Fruit fly (Drosophila melanogaster): ENCODE results near the gene beg.

Gene beg

dm6 chr3L:17027310-17027709 lies 8.2 kb upstream of the beg start, which contains the start of gene CG7730:
Gene CG7730, plus strand, starts transcription at chr3L:17027515.
- no peak for TF ChIP-seq CG9797 (GFP tag; optimal IDR thresholded peaks at IDR 0.05)
- TF ChIP-seq vnd (GFP tag; IDR thresholded peaks at IDR 0.05; ENCODE audit: partially characterized antibody): peak; percentile 57
- TF ChIP-seq mld (GFP tag; IDR thresholded peaks at IDR 0.05; ENCODE audit: partially characterized antibody): peak; percentile 64; the same call in 2 of the 3 replicates
- TF ChIP-seq BEAF-32 (GFP tag; optimal IDR thresholded peaks at IDR 0.05): peak; percentile 38
- peak; percentile 60 for TF ChIP-seq Scr (GFP tag; IDR thresholded peaks at IDR 0.05; ENCODE audit: partially characterized antibody)
- TF ChIP-seq CG33213 (GFP tag; optimal IDR thresholded peaks at IDR 0.05): no peak
- TF ChIP-seq al (GFP tag; IDR thresholded peaks at IDR 0.05): no peak
- peak; percentile 32; the same call in 1 of the 3 replicates for TF ChIP-seq hb (GFP tag; IDR thresholded peaks at IDR 0.05; ENCODE audit: partially characterized antibody)
- peak; percentile 58; the same call in 1 of the 2 replicates for TF ChIP-seq hbn (GFP tag; IDR thresholded peaks at IDR 0.05; ENCODE audit: partially characterized antibody)
- TF ChIP-seq CG34224 (GFP tag; IDR thresholded peaks at IDR 0.05; ENCODE audit: partially characterized antibody): peak; percentile 72
- peak; percentile 6 for TF ChIP-seq Sry-δ (GFP tag; optimal IDR thresholded peaks at IDR 0.05)
- TF ChIP-seq sna (GFP tag; IDR thresholded peaks at IDR 0.05; ENCODE audit: partially characterized antibody): 0 out of 2 replicates have a peak, but pooled peaks have one; percentile 50
- peak; percentile 55; the same call in 1 of the 2 replicates for TF ChIP-seq Bgb (GFP tag; IDR thresholded peaks at IDR 0.05; ENCODE audit: partially characterized antibody)
- peak; percentile 75 for TF ChIP-seq HLH4C (GFP tag; IDR thresholded peaks at IDR 0.05; ENCODE audit: partially characterized antibody)
- no peak for TF ChIP-seq lola (GFP tag; optimal IDR thresholded peaks at IDR 0.05)
- peak; percentile 63; the same call in 1 of the 2 replicates for TF ChIP-seq nerfin-2 (GFP tag; IDR thresholded peaks at IDR 0.05; ENCODE audit: partially characterized antibody)
- TF ChIP-seq bbx (GFP tag; IDR thresholded peaks at IDR 0.05; ENCODE audit: partially characterized antibody): peak; percentile 58; the same call in 1 of the 2 replicates
- TF ChIP-seq Dref (GFP tag; IDR thresholded peaks at IDR 0.05): peak; percentile 61
- 0 out of 2 replicates have a peak, but pooled peaks have one; percentile 45 for TF ChIP-seq unc-4 (GFP tag; IDR thresholded peaks at IDR 0.05; ENCODE audit: partially characterized antibody)
- TF ChIP-seq amos (GFP tag; IDR thresholded peaks at IDR 0.05; ENCODE audit: partially characterized antibody): peak; percentile 47; the same call in 1 of the 2 replicates
- TF ChIP-seq CG2116 (GFP tag; optimal IDR thresholded peaks at IDR 0.05): peak; percentile 29
- peak; percentile 48; the same call in 1 of the 3 replicates for TF ChIP-seq CG7963 (GFP tag; IDR thresholded peaks at IDR 0.05; ENCODE audit: partially characterized antibody)
- no peak for TF ChIP-seq ewg (GFP tag; optimal IDR thresholded peaks at IDR 0.05)
- TF ChIP-seq CG3163 (GFP tag; optimal IDR thresholded peaks at IDR 0.05): no peak
- TF ChIP-seq tna (GFP tag; IDR thresholded peaks at IDR 0.05; ENCODE audit: partially characterized antibody): peak; percentile 71
- TF ChIP-seq Dll (GFP tag; IDR thresholded peaks at IDR 0.05; ENCODE audit: partially characterized antibody): peak; percentile 71
- peak; percentile 76 for TF ChIP-seq CG13287 (GFP tag; IDR thresholded peaks at IDR 0.05; ENCODE audit: partially characterized antibody)
- TF ChIP-seq CG6791 (GFP tag; IDR thresholded peaks at IDR 0.05; ENCODE audit: partially characterized antibody): peak; percentile 75
- TF ChIP-seq CG14441 (GFP tag; IDR thresholded peaks at IDR 0.05): no peak
- TF ChIP-seq Aef1 (GFP tag; IDR thresholded peaks at IDR 0.05): no peak
- no peak for TF ChIP-seq CG5953 (GFP tag; IDR thresholded peaks at IDR 0.05)
- peak; percentile 79 for TF ChIP-seq zen2 (GFP tag; IDR thresholded peaks at IDR 0.05; ENCODE audit: partially characterized antibody)
- no peak for TF ChIP-seq CG30020 (tag; optimal IDR thresholded peaks at IDR 0.05)
- peak; percentile 2 for TF ChIP-seq pzg (GFP tag; optimal IDR thresholded peaks at IDR 0.05)
- peak; percentile 40; the same call in 1 of the 3 replicates for TF ChIP-seq CG16813 (GFP tag; IDR thresholded peaks at IDR 0.05; ENCODE audit: partially characterized antibody)
- peak; percentile 81 for TF ChIP-seq Dp (GFP tag; optimal IDR thresholded peaks at IDR 0.05)
- peak; percentile 55; the same call in 2 of the 3 replicates for TF ChIP-seq CG14860 (GFP tag; IDR thresholded peaks at IDR 0.05; ENCODE audit: partially characterized antibody)
- TF ChIP-seq ato (GFP tag; IDR thresholded peaks at IDR 0.05; ENCODE audit: partially characterized antibody): peak; percentile 16; the same call in 1 of the 2 replicates
- peak; percentile 63; the same call in 2 of the 3 replicates for TF ChIP-seq Opbp (GFP tag; IDR thresholded peaks at IDR 0.05; ENCODE audit: partially characterized antibody)
- peak; percentile 86 for TF ChIP-seq E2f2 (GFP tag; IDR thresholded peaks at IDR 0.05)
- peak; percentile 18; the same call in 1 of the 3 replicates for TF ChIP-seq knrl (GFP tag; IDR thresholded peaks at IDR 0.05; ENCODE audit: partially characterized antibody)

Measured in whole organism, embryonic.